Worm (Caenorhabditis elegans): Measurements from ENCODE around the gene ced-8.

DNA sequence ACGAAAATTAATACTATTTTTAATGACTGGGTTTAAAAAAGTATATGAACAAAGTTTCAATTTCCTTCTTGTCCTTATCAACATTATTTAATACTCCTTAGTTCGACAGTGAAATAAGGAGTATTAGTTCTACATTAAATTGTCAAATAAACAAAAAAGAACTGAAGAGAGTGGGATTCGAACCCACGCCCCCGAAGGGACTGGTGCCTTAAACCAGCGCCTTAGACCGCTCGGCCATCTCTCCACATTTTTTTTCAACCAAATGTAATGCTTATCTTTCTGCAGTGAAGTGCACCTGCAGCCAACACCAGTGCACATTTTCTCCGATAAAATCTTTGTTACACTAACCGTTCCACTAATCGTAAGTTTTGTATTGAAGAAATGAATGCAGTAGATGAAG is 2.5 kb upstream of the ced-8 start:
- no peak for TF ChIP-seq R02D3.7 (tag; optimal IDR thresholded peaks at IDR 0.05)
- TF ChIP-seq lin-38 (GFP tag; IDR thresholded peaks at IDR 0.05): no peak

Data from whole organism, L4 larva.